Worm (Caenorhabditis elegans) whole organism, mixed stage, embryonic: ENCODE measurements around the gene srj-14.

Experiments used
- nhr-28 ChIP-seq: fragments of 150-350 bp; optimal IDR thresholded peaks from 2 replicates; lab custom pipeline; 2014; ENCODE audit warnings: missing biosample characterization, missing genetic modification characterization
- nhr-76 ChIP-seq: sonication (generic microtip); optimal IDR thresholded peaks from 2 replicates; lab custom pipeline; 2017; ENCODE audit warnings: missing biosample characterization, missing genetic modification characterization
- unc-62 ChIP-seq: fragments of 150-350 bp; optimal IDR thresholded peaks from 2 replicates; lab custom pipeline; 2014; ENCODE audit warnings: missing biosample characterization, missing genetic modification reagents, missing genetic modification characterization

ce11 chrV:7357132-7357531, 12.4 kb upstream of the srj-14 start, which contains the start of gene C03G6.6:
- TF ChIP-seq nhr-76 (no peak), unc-62 (GFP tag; lab: Kevin White, UChicago) (no peak), nhr-28 (tag; lab: Kevin White, UChicago) (no peak)
